Worm (Caenorhabditis elegans) whole organism, L1 larva: Measurements from ENCODE around the gene ndua-8.

Experiments
- aha-1 ChIP-seq: fragments of 150-350 bp; optimal IDR thresholded peaks from 2 replicates; lab custom pipeline; 2014; ENCODE audit warnings: missing biosample characterization, missing genetic modification characterization
- ama-1 ChIP-seq: fragments of 150-350 bp; optimal IDR thresholded peaks from 2 replicates; lab custom pipeline; 2014
- ceh-63 ChIP-seq: fragments of 200-800 bp; sonication (Bioruptor generic); optimal IDR thresholded peaks from 2 replicates; lab custom pipeline; 2018; ENCODE audit warnings: mild to moderate bottlenecking, missing genetic modification characterization, missing compliant biosample characterization
- ceh-8 ChIP-seq: fragments of 200-800 bp; sonication (Bioruptor generic); optimal IDR thresholded peaks from 2 replicates; lab custom pipeline; 2018; ENCODE audit warnings: mild to moderate bottlenecking, missing genetic modification characterization, moderate library complexity, missing compliant biosample characterization
- ceh-82 ChIP-seq, 3 experiments: fragments of 150-350 bp in 1 of 3; sonication (generic microtip) in 2 of 3; optimal IDR thresholded peaks; 2 replicates each; lab custom pipeline; 2014 to 2017; ENCODE audit warnings: missing biosample characterization in 3 of 3, missing genetic modification characterization in 3 of 3
- ceh-88 ChIP-seq: fragments of 200-800 bp; sonication (Bioruptor generic); IDR thresholded peaks from 2 replicates; pipeline ENCODE4 v1.3.6; 2022; ENCODE audit warnings: missing genetic modification characterization, missing compliant biosample characterization
- ces-1 ChIP-seq: fragments of 150-350 bp; optimal IDR thresholded peaks from 2 replicates; lab custom pipeline; 2014; ENCODE audit warnings: missing biosample characterization, missing genetic modification reagents, missing genetic modification characterization
- dsc-1 ChIP-seq: sonication (generic microtip); optimal IDR thresholded peaks from 2 replicates; lab custom pipeline; 2016; ENCODE audit warnings: mild to moderate bottlenecking, missing genetic modification characterization, missing compliant biosample characterization
- efl-1 ChIP-seq, 4 experiments: fragments of 150-350 bp; optimal IDR thresholded peaks in 3 of 4; peaks in 1 of 4; 1 replicate in 1 of 4; 2 replicates in 3 of 4; lab custom pipeline; 2014; ENCODE audit warnings: missing biosample characterization in 2 of 4, missing genetic modification characterization in 2 of 4, missing genetic modification reagents in 2 of 4
- elt-2 ChIP-seq: sonication (generic microtip); optimal IDR thresholded peaks from 2 replicates; lab custom pipeline; 2016; ENCODE audit warnings: missing genetic modification characterization, mild to moderate bottlenecking, inconsistent platforms, missing compliant biosample characterization, missing genetic modification reagents
- elt-3 ChIP-seq, 6 experiments: fragments of 150-350 bp in 1 of 6; sonication (generic microtip); optimal IDR thresholded peaks; 2 replicates each; lab custom pipeline; 2017 to 2018; ENCODE audit warnings: missing biosample characterization in 6 of 6, missing genetic modification characterization in 6 of 6, inconsistent platforms in 1 of 6
- fos-1 ChIP-seq: fragments of 150-350 bp; optimal IDR thresholded peaks from 2 replicates; lab custom pipeline; 2014; ENCODE audit warnings: missing biosample characterization, missing genetic modification characterization
- grh-1 ChIP-seq: fragments of 200-800 bp; sonication (Bioruptor generic); IDR thresholded peaks from 2 replicates; pipeline ENCODE4 v1.3.6; 2022; ENCODE audit warnings: missing genetic modification reagents, missing genetic modification characterization, missing compliant biosample characterization
- hlh-17 ChIP-seq: fragments of 200-800 bp; sonication (Bioruptor generic); optimal IDR thresholded peaks from 2 replicates; lab custom pipeline; 2018; ENCODE audit warnings: missing genetic modification characterization, mild to moderate bottlenecking, missing compliant biosample characterization, moderate library complexity, borderline replicate concordance
- hlh-4 ChIP-seq: sonication (generic microtip); optimal IDR thresholded peaks from 2 replicates; lab custom pipeline; 2016; ENCODE audit warnings: mild to moderate bottlenecking, missing genetic modification characterization, missing compliant biosample characterization
- irx-1 ChIP-seq: sonication (generic microtip); optimal IDR thresholded peaks from 2 replicates; lab custom pipeline; 2016; ENCODE audit warnings: missing genetic modification characterization, missing compliant biosample characterization
- jun-1 ChIP-seq: fragments of 150-350 bp; optimal IDR thresholded peaks from 2 replicates; lab custom pipeline; 2014; ENCODE audit warnings: missing biosample characterization, missing genetic modification reagents, missing genetic modification characterization
- lin-14 ChIP-seq: fragments of 200-800 bp; sonication (Bioruptor generic); optimal IDR thresholded peaks from 2 replicates; lab custom pipeline; 2018; ENCODE audit warnings: mild to moderate bottlenecking, missing genetic modification characterization, moderate library complexity, missing compliant biosample characterization
- lin-39 ChIP-seq: fragments of 150-350 bp; optimal IDR thresholded peaks from 2 replicates; lab custom pipeline; 2014; ENCODE audit warnings: missing biosample characterization, missing genetic modification reagents, missing genetic modification characterization
- lir-3 ChIP-seq: sonication (generic microtip); optimal IDR thresholded peaks from 2 replicates; lab custom pipeline; 2016; ENCODE audit warnings: mild to moderate bottlenecking, missing genetic modification characterization, moderate library complexity, missing compliant biosample characterization; ENCODE audit not compliant: poor library complexity
- lsy-2 ChIP-seq, 2 experiments: fragments of 150-350 bp; optimal IDR thresholded peaks; 2 replicates each; lab custom pipeline; 2014; ENCODE audit warnings: missing biosample characterization in 2 of 2, missing genetic modification characterization in 2 of 2
- mab-9 ChIP-seq: fragments of 200-800 bp; sonication (Bioruptor generic); IDR thresholded peaks from 2 replicates; pipeline ENCODE4 v1.3.6; 2022; ENCODE audit warnings: missing genetic modification reagents, missing genetic modification characterization, missing compliant biosample characterization
- mef-2 ChIP-seq: fragments of 150-350 bp; optimal IDR thresholded peaks from 2 replicates; lab custom pipeline; 2014; ENCODE audit warnings: missing biosample characterization, missing genetic modification characterization
- nhr-11 ChIP-seq: fragments of 150-350 bp; optimal IDR thresholded peaks from 2 replicates; lab custom pipeline; 2014; ENCODE audit warnings: missing biosample characterization, missing genetic modification characterization
- nhr-19 ChIP-seq: fragments of 200-800 bp; sonication (Bioruptor generic); conservative IDR thresholded peaks from 2 replicates; pipeline ENCODE4 v1.3.6; 2022; ENCODE audit warnings: missing genetic modification characterization, missing compliant biosample characterization
- nhr-237 ChIP-seq: fragments of 150-350 bp; optimal IDR thresholded peaks from 2 replicates; lab custom pipeline; 2014; ENCODE audit warnings: missing biosample characterization, missing genetic modification characterization
- nhr-71 ChIP-seq: sonication (generic microtip); optimal IDR thresholded peaks from 2 replicates; lab custom pipeline; 2016; ENCODE audit warnings: mild to moderate bottlenecking, missing genetic modification characterization, moderate library complexity, missing compliant biosample characterization
- nhr-77 ChIP-seq: fragments of 150-350 bp; optimal IDR thresholded peaks from 2 replicates; lab custom pipeline; 2014; ENCODE audit warnings: missing biosample characterization, missing genetic modification characterization
- nhr-84 ChIP-seq: sonication (generic microtip); optimal IDR thresholded peaks from 2 replicates; lab custom pipeline; 2017; ENCODE audit warnings: missing biosample characterization, missing genetic modification characterization
- nhr-85 ChIP-seq: sonication (generic microtip); peaks from one replicate; lab custom pipeline; 2016; ENCODE audit warnings: missing genetic modification characterization, inconsistent platforms, missing compliant biosample characterization
- pag-3 ChIP-seq: sonication (generic microtip); optimal IDR thresholded peaks from 2 replicates; lab custom pipeline; 2017; ENCODE audit warnings: missing genetic modification characterization, mild to moderate bottlenecking, missing compliant biosample characterization, antibody characterized with exemption, borderline replicate concordance; ENCODE audit not compliant: insufficient read depth
- pqm-1 ChIP-seq: sonication (generic microtip); optimal IDR thresholded peaks from 3 replicates; lab custom pipeline; 2017; ENCODE audit warnings: missing biosample characterization, missing genetic modification characterization
- rnt-1 ChIP-seq: sonication (generic microtip); optimal IDR thresholded peaks from 2 replicates; lab custom pipeline; 2016; ENCODE audit warnings: mild to moderate bottlenecking, missing genetic modification characterization, moderate library complexity, missing compliant biosample characterization
- zag-1 ChIP-seq: fragments of 150-350 bp; optimal IDR thresholded peaks from 2 replicates; lab custom pipeline; 2014; ENCODE audit warnings: missing biosample characterization, missing genetic modification characterization
- ztf-4 ChIP-seq: fragments of 150-350 bp; optimal IDR thresholded peaks from 2 replicates; lab custom pipeline; 2014; ENCODE audit warnings: missing biosample characterization, missing genetic modification characterization

The ndua-8 gene

ce11 chrIII:2551981-2552380 is 23.1 kb downstream of the ndua-8 start:
- no peak for TF ChIP-seq nhr-71 (tag; lab: Kevin White, UChicago)
- TF ChIP-seq pag-3 (tag; lab: Kevin White, UChicago): no peak
- TF ChIP-seq ceh-82 (tag; optimal IDR thresholded peaks at IDR 0.05; lab: Kevin White, UChicago): no peak
- no peak for TF ChIP-seq jun-1 (tag; lab: Kevin White, UChicago)
- TF ChIP-seq lir-3: no peak
- TF ChIP-seq nhr-237 (tag; lab: Kevin White, UChicago): no peak
- no peak for TF ChIP-seq nhr-19
- TF ChIP-seq ceh-63 (GFP tag; lab: Kevin White, UChicago): no peak
- no peak for TF ChIP-seq aha-1 (tag; lab: Kevin White, UChicago)
- TF ChIP-seq lsy-2 (tag; optimal IDR thresholded peaks at IDR 0.05; lab: Kevin White, UChicago): no peak
- no peak for TF ChIP-seq elt-2 (tag; lab: Kevin White, UChicago)
- TF ChIP-seq mef-2: no peak
- no peak for TF ChIP-seq grh-1 (GFP tag; lab: Robert Waterston, UW)
- TF ChIP-seq nhr-11 (tag; lab: Kevin White, UChicago): no peak
- no peak for TF ChIP-seq hlh-4 (tag; lab: Kevin White, UChicago)

- TF ChIP-seq ces-1: peak; percentile 15
- TF ChIP-seq nhr-85 (tag; lab: Kevin White, UChicago): peak; percentile 8
- peak; percentile 69 for TF ChIP-seq lin-14 (GFP tag; lab: Kevin White, UChicago)
- TF ChIP-seq dsc-1: peak; percentile 2
- no peak for TF ChIP-seq elt-3 (tag; optimal IDR thresholded peaks at IDR 0.05; lab: Kevin White, UChicago)
- TF ChIP-seq zag-1 (tag; lab: Kevin White, UChicago): no peak
- TF ChIP-seq rnt-1 (tag; lab: Kevin White, UChicago): no peak
These were observed 23.5 kb downstream of the ndua-8 start for ce11 chrIII:2552382-2552781.

- TF ChIP-seq ama-1 (lab: Kevin White, UChicago): no peak
- no peak for TF ChIP-seq pqm-1 (tag; lab: Kevin White, UChicago)
- peak; percentile 54 for TF ChIP-seq lin-14 (GFP tag; lab: Kevin White, UChicago)
- no peak for TF ChIP-seq nhr-11 (tag; lab: Kevin White, UChicago)
- TF ChIP-seq nhr-85 (tag; lab: Kevin White, UChicago): no peak
- no peak for TF ChIP-seq pag-3 (tag; lab: Kevin White, UChicago)
These were observed 24.7 kb downstream of the ndua-8 start for ce11 chrIII:2553579-2553978.

- no peak for TF ChIP-seq nhr-77
These were observed 31.9 kb downstream of the ndua-8 start for ce11 chrIII:2560763-2561162.

ce11 chrIII:2561410-2561809 is 32.5 kb downstream of the ndua-8 start, which contains the start of gene nhr-239:
nhr-239 (plus strand) TSS chrIII:2561710.
- no peak for TF ChIP-seq ceh-82 (tag; optimal IDR thresholded peaks at IDR 0.05; lab: Kevin White, UChicago)
- no peak for TF ChIP-seq ztf-4
- TF ChIP-seq fos-1 (tag; lab: Kevin White, UChicago): no peak
- no peak for TF ChIP-seq pqm-1 (tag; lab: Kevin White, UChicago)
- TF ChIP-seq hlh-17 (GFP tag; lab: Kevin White, UChicago): no peak
- TF ChIP-seq lin-14 (GFP tag; lab: Kevin White, UChicago): no peak
- TF ChIP-seq nhr-77: no peak
- TF ChIP-seq nhr-84 (tag; lab: Kevin White, UChicago): no peak
- no peak for TF ChIP-seq ceh-8 (GFP tag; lab: Kevin White, UChicago)
- no peak for TF ChIP-seq ceh-88 (GFP tag; lab: Robert Waterston, UW)
- no peak for TF ChIP-seq lir-3
- TF ChIP-seq efl-1 (optimal IDR thresholded peaks at IDR 0.05; lab: Kevin White, UChicago): no peak
- TF ChIP-seq efl-1 (GFP tag; optimal IDR thresholded peaks at IDR 0.05 in 1 of 2; lab: Kevin White, UChicago): no peak
- no peak for TF ChIP-seq mab-9 (GFP tag; lab: Robert Waterston, UW)
- TF ChIP-seq jun-1 (tag; lab: Kevin White, UChicago): no peak
- no peak for TF ChIP-seq pag-3 (tag; lab: Kevin White, UChicago)
- no peak for TF ChIP-seq lin-39 (tag; lab: Kevin White, UChicago)
- TF ChIP-seq irx-1 (tag; lab: Kevin White, UChicago): no peak
